Fruit fly (Drosophila melanogaster): Measurements from ENCODE around the gene CG46465.

The CG46465 gene

dm6 chr2L:19009130-19009529 lies 16.8 kb downstream of the CG46465 start, which contains the start of gene RpL30:
RpL30 (minus strand) TSS chr2L:19009306.
- TF ChIP-seq bab1 (GFP tag; optimal IDR thresholded peaks at IDR 0.05) = peak; percentile 94
- peak; percentile 88 for TF ChIP-seq CG33017 (tag; optimal IDR thresholded peaks at IDR 0.05)
- peak; percentile 59 for TF ChIP-seq toe (GFP tag; optimal IDR thresholded peaks at IDR 0.05)
- TF ChIP-seq CG14711 (tag; optimal IDR thresholded peaks at IDR 0.05) = peak; percentile 80
- no peak for TF ChIP-seq cnc (optimal IDR thresholded peaks at IDR 0.05)
- TF ChIP-seq CG7101 (tag; optimal IDR thresholded peaks at IDR 0.05) = peak; percentile 94
- peak; percentile 57 for TF ChIP-seq CG5204 (GFP tag; optimal IDR thresholded peaks at IDR 0.05)
- no peak for TF ChIP-seq kay (GFP tag; ENCODE audit: borderline replicate concordance)
- TF ChIP-seq Clk (GFP tag; optimal IDR thresholded peaks at IDR 0.05) = peak; percentile 88
- peak; percentile 90 for TF ChIP-seq Hr96 (GFP tag; optimal IDR thresholded peaks at IDR 0.05)
- TF ChIP-seq ovo (GFP tag; optimal IDR thresholded peaks at IDR 0.05) = peak; percentile 85
- peak; percentile 94 for TF ChIP-seq Crg-1 (GFP tag; optimal IDR thresholded peaks at IDR 0.05)
- peak; percentile 85 for TF ChIP-seq CG12768 (GFP tag; optimal IDR thresholded peaks at IDR 0.05)
- peak; percentile 85 for TF ChIP-seq CG1620 (GFP tag; optimal IDR thresholded peaks at IDR 0.05)
- peak; percentile 97 for TF ChIP-seq Mnt (GFP tag; optimal IDR thresholded peaks at IDR 0.05)
- TF ChIP-seq pad (GFP tag; optimal IDR thresholded peaks at IDR 0.05) = peak; percentile 79
- peak; percentile 85 for TF ChIP-seq cic (GFP tag; optimal IDR thresholded peaks at IDR 0.05)
- TF ChIP-seq CG7045 (GFP tag; optimal IDR thresholded peaks at IDR 0.05) = peak; percentile 78
- peak; percentile 91 for TF ChIP-seq CG11617 (GFP tag; optimal IDR thresholded peaks at IDR 0.05)
- peak; percentile 75 for TF ChIP-seq tj (GFP tag; optimal IDR thresholded peaks at IDR 0.05)

- no peak for TF ChIP-seq bab1 (GFP tag; optimal IDR thresholded peaks at IDR 0.05)
Observed at dm6 chr2L:19010037-19010436, 17.7 kb downstream of the CG46465 start.

- TF ChIP-seq CG11617 (GFP tag; optimal IDR thresholded peaks at IDR 0.05) (no peak), cic (GFP tag; optimal IDR thresholded peaks at IDR 0.05) (no peak), toe (GFP tag; optimal IDR thresholded peaks at IDR 0.05) (no peak), cnc (optimal IDR thresholded peaks at IDR 0.05) (no peak), CG12768 (GFP tag; optimal IDR thresholded peaks at IDR 0.05) (no peak), Mnt (GFP tag; optimal IDR thresholded peaks at IDR 0.05) (no peak), CG5204 (GFP tag; optimal IDR thresholded peaks at IDR 0.05) (no peak), CG33017 (tag; optimal IDR thresholded peaks at IDR 0.05) (no peak), Clk (GFP tag; optimal IDR thresholded peaks at IDR 0.05) (no peak), Hr96 (GFP tag; optimal IDR thresholded peaks at IDR 0.05) (no peak), CG14711 (tag; optimal IDR thresholded peaks at IDR 0.05) (no peak), tj (GFP tag; optimal IDR thresholded peaks at IDR 0.05) (no peak), kay (GFP tag; ENCODE audit: borderline replicate concordance) (no peak), CG7101 (tag; optimal IDR thresholded peaks at IDR 0.05) (no peak), CG1620 (GFP tag; optimal IDR thresholded peaks at IDR 0.05) (no peak), pad (GFP tag; optimal IDR thresholded peaks at IDR 0.05) (no peak), Crg-1 (GFP tag; optimal IDR thresholded peaks at IDR 0.05) (no peak), ovo (GFP tag; optimal IDR thresholded peaks at IDR 0.05) (no peak)
Observed at dm6 chr2L:19010566-19010965, 18.3 kb downstream of the CG46465 start, which contains the start of gene robl37BC. robl37BC (plus strand) TSS chr2L:19010866.

dm6 chr2L:19011895-19012645 lies 19.8 kb downstream of the CG46465 start:
- no peak for TF ChIP-seq tj (GFP tag; optimal IDR thresholded peaks at IDR 0.05)
- TF ChIP-seq CG33017 (tag; optimal IDR thresholded peaks at IDR 0.05) = peak; percentile 56
- no peak for TF ChIP-seq CG11617 (GFP tag; optimal IDR thresholded peaks at IDR 0.05)
- peak; percentile 14 for TF ChIP-seq CG7101 (tag; optimal IDR thresholded peaks at IDR 0.05)

- TF ChIP-seq tj (GFP tag; optimal IDR thresholded peaks at IDR 0.05) (no peak), CG7045 (GFP tag; optimal IDR thresholded peaks at IDR 0.05) (no peak), CG14711 (tag; optimal IDR thresholded peaks at IDR 0.05) (no peak), pad (GFP tag; optimal IDR thresholded peaks at IDR 0.05) (no peak), CG1620 (GFP tag; optimal IDR thresholded peaks at IDR 0.05) (no peak), CG5204 (GFP tag; optimal IDR thresholded peaks at IDR 0.05) (no peak), Crg-1 (GFP tag; optimal IDR thresholded peaks at IDR 0.05) (no peak), ovo (GFP tag; optimal IDR thresholded peaks at IDR 0.05) (no peak), Mnt (GFP tag; optimal IDR thresholded peaks at IDR 0.05) (no peak), CG11617 (GFP tag; optimal IDR thresholded peaks at IDR 0.05) (no peak), kay (GFP tag; ENCODE audit: borderline replicate concordance) (no peak), cic (GFP tag; optimal IDR thresholded peaks at IDR 0.05) (no peak), CG33017 (tag; optimal IDR thresholded peaks at IDR 0.05) (no peak), cnc (optimal IDR thresholded peaks at IDR 0.05) (no peak), bab1 (GFP tag; optimal IDR thresholded peaks at IDR 0.05) (no peak), Hr96 (GFP tag; optimal IDR thresholded peaks at IDR 0.05) (no peak), toe (GFP tag; optimal IDR thresholded peaks at IDR 0.05) (no peak), Clk (GFP tag; optimal IDR thresholded peaks at IDR 0.05) (no peak), CG7101 (tag; optimal IDR thresholded peaks at IDR 0.05) (no peak), CG12768 (GFP tag; optimal IDR thresholded peaks at IDR 0.05) (no peak)
Observed at dm6 chr2L:19012776-19013328, 20.6 kb downstream of the CG46465 start.

Measured in whole organism, adult.